Worm (Caenorhabditis elegans) whole organism, L1 larva: Measurements from ENCODE around the gene tbb-1.

Source experiments
- C04F5.9 ChIP-seq: sonication (generic microtip); optimal IDR thresholded peaks from 2 replicates; lab custom pipeline; 2016; ENCODE audit warnings: missing genetic modification characterization, missing compliant biosample characterization
- C34B4.2 ChIP-seq: sonication (generic microtip); optimal IDR thresholded peaks from 2 replicates; lab custom pipeline; 2017; ENCODE audit warnings: mild to moderate bottlenecking, missing genetic modification characterization, missing compliant biosample characterization
- aha-1 ChIP-seq: fragments of 150-350 bp; optimal IDR thresholded peaks from 2 replicates; lab custom pipeline; 2014; ENCODE audit warnings: missing biosample characterization, missing genetic modification characterization
- aly-2 ChIP-seq: fragments of 150-350 bp; optimal IDR thresholded peaks from 2 replicates; lab custom pipeline; 2014; ENCODE audit warnings: missing biosample characterization, missing genetic modification characterization
- ama-1 ChIP-seq: fragments of 150-350 bp; optimal IDR thresholded peaks from 2 replicates; lab custom pipeline; 2014
- ceh-88 ChIP-seq: fragments of 200-800 bp; sonication (Bioruptor generic); IDR thresholded peaks from 2 replicates; pipeline ENCODE4 v1.3.6; 2022; ENCODE audit warnings: missing genetic modification characterization, missing compliant biosample characterization
- ces-1 ChIP-seq: fragments of 150-350 bp; optimal IDR thresholded peaks from 2 replicates; lab custom pipeline; 2014; ENCODE audit warnings: missing biosample characterization, missing genetic modification reagents, missing genetic modification characterization
- dpl-1 ChIP-seq, 3 experiments: fragments of 150-350 bp in 2 of 3; sonication (generic microtip) in 1 of 3; optimal IDR thresholded peaks; 2 replicates each; lab custom pipeline; 2014 to 2017; ENCODE audit warnings: missing biosample characterization in 3 of 3, missing genetic modification characterization in 3 of 3, missing genetic modification reagents in 3 of 3
- efl-1 ChIP-seq, 4 experiments: fragments of 150-350 bp; optimal IDR thresholded peaks in 3 of 4; peaks in 1 of 4; 1 replicate in 1 of 4; 2 replicates in 3 of 4; lab custom pipeline; 2014; ENCODE audit warnings: missing biosample characterization in 2 of 4, missing genetic modification characterization in 2 of 4, missing genetic modification reagents in 2 of 4
- efl-3 ChIP-seq: fragments of 200-800 bp; sonication (Bioruptor generic); optimal IDR thresholded peaks from 2 replicates; lab custom pipeline; 2018; ENCODE audit warnings: mild to moderate bottlenecking, missing genetic modification characterization, missing compliant biosample characterization
- egl-13 ChIP-seq: sonication (generic microtip); optimal IDR thresholded peaks from 2 replicates; lab custom pipeline; 2016; ENCODE audit warnings: missing genotype, missing genetic modification reagents, missing genetic modification characterization, missing compliant biosample characterization
- egl-27 ChIP-seq, 2 experiments: fragments of 150-350 bp in 1 of 2; sonication (generic microtip); optimal IDR thresholded peaks; 3 replicates each; lab custom pipeline; 2017 to 2018; ENCODE audit warnings: missing biosample characterization in 2 of 2, missing genetic modification characterization in 2 of 2, missing genetic modification reagents in 2 of 2
- grh-1 ChIP-seq: fragments of 200-800 bp; sonication (Bioruptor generic); IDR thresholded peaks from 2 replicates; pipeline ENCODE4 v1.3.6; 2022; ENCODE audit warnings: missing genetic modification reagents, missing genetic modification characterization, missing compliant biosample characterization
- hlh-17 ChIP-seq: fragments of 200-800 bp; sonication (Bioruptor generic); optimal IDR thresholded peaks from 2 replicates; lab custom pipeline; 2018; ENCODE audit warnings: missing genetic modification characterization, mild to moderate bottlenecking, missing compliant biosample characterization, moderate library complexity, borderline replicate concordance
- irx-1 ChIP-seq: sonication (generic microtip); optimal IDR thresholded peaks from 2 replicates; lab custom pipeline; 2016; ENCODE audit warnings: missing genetic modification characterization, missing compliant biosample characterization
- lin-13 ChIP-seq: fragments of 150-350 bp; optimal IDR thresholded peaks from 2 replicates; lab custom pipeline; 2014; ENCODE audit warnings: missing biosample characterization, missing genetic modification reagents, missing genetic modification characterization
- lin-14 ChIP-seq: fragments of 200-800 bp; sonication (Bioruptor generic); optimal IDR thresholded peaks from 2 replicates; lab custom pipeline; 2018; ENCODE audit warnings: mild to moderate bottlenecking, missing genetic modification characterization, moderate library complexity, missing compliant biosample characterization
- lin-35 ChIP-seq, 2 experiments: fragments of 150-350 bp; optimal IDR thresholded peaks; 2 replicates each; lab custom pipeline; 2014; ENCODE audit warnings: missing biosample characterization in 2 of 2, missing genetic modification characterization in 2 of 2, missing genetic modification reagents in 2 of 2
- lin-39 ChIP-seq: fragments of 150-350 bp; optimal IDR thresholded peaks from 2 replicates; lab custom pipeline; 2014; ENCODE audit warnings: missing biosample characterization, missing genetic modification reagents, missing genetic modification characterization
- lir-3 ChIP-seq: sonication (generic microtip); optimal IDR thresholded peaks from 2 replicates; lab custom pipeline; 2016; ENCODE audit warnings: mild to moderate bottlenecking, missing genetic modification characterization, moderate library complexity, missing compliant biosample characterization; ENCODE audit not compliant: poor library complexity
- lsy-2 ChIP-seq, 2 experiments: fragments of 150-350 bp; optimal IDR thresholded peaks; 2 replicates each; lab custom pipeline; 2014; ENCODE audit warnings: missing biosample characterization in 2 of 2, missing genetic modification characterization in 2 of 2
- mab-9 ChIP-seq: fragments of 200-800 bp; sonication (Bioruptor generic); IDR thresholded peaks from 2 replicates; pipeline ENCODE4 v1.3.6; 2022; ENCODE audit warnings: missing genetic modification reagents, missing genetic modification characterization, missing compliant biosample characterization
- mef-2 ChIP-seq: fragments of 150-350 bp; optimal IDR thresholded peaks from 2 replicates; lab custom pipeline; 2014; ENCODE audit warnings: missing biosample characterization, missing genetic modification characterization
- mep-1 ChIP-seq: fragments of 150-350 bp; optimal IDR thresholded peaks from 2 replicates; lab custom pipeline; 2014; ENCODE audit warnings: missing biosample characterization, missing genetic modification characterization
- nhr-12 ChIP-seq: sonication (generic microtip); optimal IDR thresholded peaks from 2 replicates; lab custom pipeline; 2017; ENCODE audit warnings: missing biosample characterization, missing genetic modification characterization
- nhr-19 ChIP-seq: fragments of 200-800 bp; sonication (Bioruptor generic); conservative IDR thresholded peaks from 2 replicates; pipeline ENCODE4 v1.3.6; 2022; ENCODE audit warnings: missing genetic modification characterization, missing compliant biosample characterization
- nhr-20 ChIP-seq: sonication (generic microtip); optimal IDR thresholded peaks from 2 replicates; lab custom pipeline; 2016; ENCODE audit warnings: mild to moderate bottlenecking, missing genetic modification characterization, missing compliant biosample characterization
- nhr-237 ChIP-seq: fragments of 150-350 bp; optimal IDR thresholded peaks from 2 replicates; lab custom pipeline; 2014; ENCODE audit warnings: missing biosample characterization, missing genetic modification characterization
- nhr-71 ChIP-seq: sonication (generic microtip); optimal IDR thresholded peaks from 2 replicates; lab custom pipeline; 2016; ENCODE audit warnings: mild to moderate bottlenecking, missing genetic modification characterization, moderate library complexity, missing compliant biosample characterization
- nhr-76 ChIP-seq: sonication (generic microtip); optimal IDR thresholded peaks from 2 replicates; lab custom pipeline; 2017; ENCODE audit warnings: missing biosample characterization, missing genetic modification characterization
- nhr-77 ChIP-seq: fragments of 150-350 bp; optimal IDR thresholded peaks from 2 replicates; lab custom pipeline; 2014; ENCODE audit warnings: missing biosample characterization, missing genetic modification characterization
- nhr-85 ChIP-seq: sonication (generic microtip); peaks from one replicate; lab custom pipeline; 2016; ENCODE audit warnings: missing genetic modification characterization, inconsistent platforms, missing compliant biosample characterization
- nhr-90 ChIP-seq: sonication (generic microtip); optimal IDR thresholded peaks from 2 replicates; lab custom pipeline; 2016; ENCODE audit warnings: mild to moderate bottlenecking, missing genetic modification characterization, missing compliant biosample characterization; ENCODE audit not compliant: poor library complexity
- pag-3 ChIP-seq: sonication (generic microtip); optimal IDR thresholded peaks from 2 replicates; lab custom pipeline; 2017; ENCODE audit warnings: missing genetic modification characterization, mild to moderate bottlenecking, missing compliant biosample characterization, antibody characterized with exemption, borderline replicate concordance; ENCODE audit not compliant: insufficient read depth
- pqm-1 ChIP-seq: sonication (generic microtip); optimal IDR thresholded peaks from 3 replicates; lab custom pipeline; 2017; ENCODE audit warnings: missing biosample characterization, missing genetic modification characterization
- rnt-1 ChIP-seq: sonication (generic microtip); optimal IDR thresholded peaks from 2 replicates; lab custom pipeline; 2016; ENCODE audit warnings: mild to moderate bottlenecking, missing genetic modification characterization, moderate library complexity, missing compliant biosample characterization
- skn-1 ChIP-seq: fragments of 150-350 bp; optimal IDR thresholded peaks from 2 replicates; lab custom pipeline; 2014; ENCODE audit warnings: missing biosample characterization, missing genetic modification characterization
- snu-23 ChIP-seq: sonication (generic microtip); optimal IDR thresholded peaks from 2 replicates; lab custom pipeline; 2016; ENCODE audit warnings: missing genetic modification characterization, missing compliant biosample characterization
- sptf-1 ChIP-seq: fragments of 150-350 bp; optimal IDR thresholded peaks from 2 replicates; lab custom pipeline; 2014; ENCODE audit warnings: missing biosample characterization, missing genetic modification characterization
- sup-37 ChIP-seq: fragments of 200-800 bp; sonication (Bioruptor generic); optimal IDR thresholded peaks from 2 replicates; lab custom pipeline; 2018; ENCODE audit warnings: mild to moderate bottlenecking, missing genetic modification characterization, missing compliant biosample characterization
- swsn-7 ChIP-seq: sonication (generic microtip); optimal IDR thresholded peaks from 2 replicates; lab custom pipeline; 2016; ENCODE audit warnings: missing genetic modification characterization, missing compliant biosample characterization
- tbx-2 ChIP-seq: sonication (generic microtip); optimal IDR thresholded peaks from 2 replicates; lab custom pipeline; 2016; ENCODE audit warnings: missing genetic modification characterization, missing compliant biosample characterization
- tlp-1 ChIP-seq: fragments of 150-350 bp; optimal IDR thresholded peaks from 2 replicates; lab custom pipeline; 2014; ENCODE audit warnings: missing biosample characterization, missing genetic modification characterization
- unc-130 ChIP-seq: fragments of 150-350 bp; optimal IDR thresholded peaks from 2 replicates; lab custom pipeline; 2017; ENCODE audit warnings: missing biosample characterization, missing genetic modification characterization, inconsistent platforms
- unc-30 ChIP-seq: sonication (generic microtip); optimal IDR thresholded peaks from 2 replicates; lab custom pipeline; 2017; ENCODE audit warnings: missing biosample characterization, missing genetic modification characterization
- unc-62 ChIP-seq: fragments of 150-350 bp; optimal IDR thresholded peaks from 2 replicates; lab custom pipeline; 2014; ENCODE audit warnings: missing biosample characterization, missing genetic modification reagents, missing genetic modification characterization
- unc-98 ChIP-seq: fragments of 200-800 bp; sonication (Bioruptor generic); IDR thresholded peaks from 2 replicates; pipeline ENCODE4 v1.3.6; 2022; ENCODE audit warnings: missing genetic modification characterization, missing compliant biosample characterization
- vab-15 ChIP-seq: sonication (generic microtip); optimal IDR thresholded peaks from 2 replicates; lab custom pipeline; 2017; ENCODE audit warnings: missing genotype, mild to moderate bottlenecking, missing genetic modification characterization, missing compliant biosample characterization
- xbp-1 ChIP-seq: sonication (generic microtip); optimal IDR thresholded peaks from 2 replicates; lab custom pipeline; 2016; ENCODE audit warnings: missing genetic modification characterization, missing compliant biosample characterization
- ztf-11 ChIP-seq, 2 experiments: sonication (generic microtip); optimal IDR thresholded peaks; 2 replicates each; lab custom pipeline; 2016 to 2017; ENCODE audit warnings: missing genetic modification characterization in 2 of 2, missing biosample characterization in 1 of 2, missing compliant biosample characterization in 1 of 2

Gene tbb-1

DNA sequence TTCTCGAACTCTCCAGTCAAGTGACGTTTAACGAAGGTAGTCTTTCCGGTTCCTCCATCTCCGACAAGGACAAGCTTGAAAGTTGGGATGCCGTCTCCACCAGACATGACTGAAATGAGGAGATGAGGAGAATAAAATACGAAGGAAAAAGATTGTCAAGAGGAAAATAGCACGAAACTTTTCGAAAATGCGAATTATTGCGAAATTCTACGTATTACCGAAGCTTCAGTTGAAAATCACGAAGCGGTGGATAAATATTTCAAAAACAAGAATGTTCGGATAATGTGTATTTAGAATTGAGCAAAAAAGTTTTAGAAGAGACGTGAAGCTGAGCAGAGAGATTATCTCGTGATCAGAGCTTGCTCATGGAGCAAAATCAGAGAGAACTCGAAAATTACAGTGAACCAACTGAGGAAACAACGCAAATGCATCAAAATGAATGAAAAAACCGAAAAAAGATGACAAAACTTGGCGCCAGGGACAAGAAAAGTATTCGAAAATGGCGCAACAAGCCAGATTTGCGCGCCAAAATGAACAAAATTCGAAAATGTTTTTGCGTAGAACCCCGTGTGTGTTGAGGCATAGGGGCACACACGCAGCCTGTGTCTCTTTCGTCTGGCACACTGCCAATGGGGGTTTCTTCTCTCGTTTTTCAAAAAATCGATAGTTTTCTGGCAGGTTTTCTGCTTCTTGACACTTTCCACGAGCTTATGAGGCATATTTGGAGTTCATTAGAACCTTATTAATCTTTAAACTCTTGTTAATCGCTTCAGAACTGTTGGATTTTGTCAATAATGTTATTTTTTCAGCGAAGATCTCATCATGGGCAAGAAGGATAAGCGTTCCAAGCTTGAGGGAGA is 5.6 kb upstream of the tbb-1 start, which contains the start of the genes ran-1 and dkc-1 (continued):
- TF ChIP-seq sup-37 (GFP tag; lab: Kevin White, UChicago) (no peak), nhr-12 (tag; lab: Kevin White, UChicago) (no peak), skn-1 (tag; lab: Kevin White, UChicago) (peak; percentile 30), unc-30 (tag; lab: Kevin White, UChicago) (no peak), C34B4.2 (tag; lab: Kevin White, UChicago) (no peak), rnt-1 (peak; percentile 46), C04F5.9 (no peak), grh-1 (GFP tag; lab: Robert Waterston, UW) (no peak), lir-3 (tag; lab: Kevin White, UChicago) (no peak), hlh-17 (GFP tag; lab: Kevin White, UChicago) (no peak), unc-98 (GFP tag; lab: Robert Waterston, UW) (no peak), egl-27 (tag; optimal IDR thresholded peaks at IDR 0.05; lab: Kevin White, UChicago) (no peak), lin-14 (peak; percentile 68), mab-9 (GFP tag; lab: Robert Waterston, UW) (no peak), ces-1 (GFP tag; lab: Kevin White, UChicago) (no peak), irx-1 (peak; percentile 35), sptf-1 (tag; lab: Kevin White, UChicago) (no peak), nhr-20 (tag; lab: Kevin White, UChicago) (peak; percentile 55), nhr-76 (tag; lab: Kevin White, UChicago) (no peak), mef-2 (tag; lab: Kevin White, UChicago) (no peak), tlp-1 (no peak), pag-3 (tag; lab: Kevin White, UChicago) (no peak), ama-1 (lab: Kevin White, UChicago) (no peak), mep-1 (tag; lab: Kevin White, UChicago) (peak; percentile 72), xbp-1 (tag; lab: Kevin White, UChicago) (peak; percentile 55), lin-13 (peak; percentile 16), ceh-88 (GFP tag; lab: Robert Waterston, UW) (no peak), egl-13 (tag; lab: Kevin White, UChicago) (no peak), aha-1 (tag; lab: Kevin White, UChicago) (no peak), nhr-85 (tag; lab: Kevin White, UChicago) (peak; percentile 78), nhr-90 (peak; percentile 19), nhr-19 (peak; percentile 38), tbx-2 (tag; lab: Kevin White, UChicago) (peak; percentile 53), nhr-71 (tag; lab: Kevin White, UChicago) (peak; percentile 64), nhr-77 (tag; lab: Kevin White, UChicago) (peak; percentile 59), dpl-1 (GFP tag; optimal IDR thresholded peaks at IDR 0.05; lab: Kevin White, UChicago) (peak; percentile 84 to 89 (median 84)), lin-35 (GFP tag; optimal IDR thresholded peaks at IDR 0.05; lab: Kevin White, UChicago) (peak; percentile 88 to 91), nhr-237 (tag; lab: Kevin White, UChicago) (no peak)

DNA sequence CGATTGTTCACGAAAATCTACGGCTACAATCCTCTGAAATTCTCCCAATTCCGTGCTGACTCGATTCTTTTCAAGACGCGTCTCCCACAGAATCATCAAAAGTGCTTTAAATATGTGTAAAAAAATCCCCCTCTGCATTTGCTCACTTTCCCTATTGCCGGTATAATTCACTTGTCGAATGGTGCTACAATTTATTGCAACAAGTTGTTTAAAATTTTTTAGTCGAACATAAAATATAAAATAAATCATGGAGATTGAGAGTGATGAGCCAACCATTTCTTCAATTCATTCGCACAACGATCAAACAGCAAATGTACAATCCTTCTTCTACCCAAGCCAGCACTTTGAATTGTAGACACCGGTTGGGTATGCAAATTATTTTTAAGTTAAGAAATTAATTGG is 4.2 kb upstream of the tbb-1 start:
- TF ChIP-seq pqm-1 (tag; lab: Kevin White, UChicago) (no peak), unc-62 (no peak), nhr-77 (tag; lab: Kevin White, UChicago) (no peak), lsy-2 (tag; optimal IDR thresholded peaks at IDR 0.05; lab: Kevin White, UChicago) (peak in 1 of 2 experiments; percentile 1), swsn-7 (tag; lab: Kevin White, UChicago) (no peak), nhr-71 (tag; lab: Kevin White, UChicago) (peak; percentile 23), tbx-2 (tag; lab: Kevin White, UChicago) (no peak), aly-2 (peak; percentile 50), xbp-1 (tag; lab: Kevin White, UChicago) (no peak), rnt-1 (no peak), snu-23 (no peak), unc-130 (no peak), ztf-11 (tag; optimal IDR thresholded peaks at IDR 0.05; lab: Kevin White, UChicago) (no peak), tlp-1 (no peak), C34B4.2 (tag; lab: Kevin White, UChicago) (no peak), vab-15 (tag; lab: Kevin White, UChicago) (no peak), efl-3 (no peak), nhr-85 (tag; lab: Kevin White, UChicago) (peak; percentile 62), efl-1 (optimal IDR thresholded peaks at IDR 0.05; lab: Kevin White, UChicago) (no peak), efl-1 (GFP tag; optimal IDR thresholded peaks at IDR 0.05 in 1 of 2; lab: Kevin White, UChicago) (peak in 1 of 2 experiments; percentile 12), lin-39 (tag; lab: Kevin White, UChicago) (no peak), grh-1 (GFP tag; lab: Robert Waterston, UW) (no peak)
